Fruit fly (Drosophila melanogaster): ENCODE measurements around the gene Icmt.

Gene Icmt

dm6 chr3L:13046758-13047157 is 28.7 kb downstream of the Icmt start, which contains the start of gene CG11279 (continued):
- TF ChIP-seq lov (optimal IDR thresholded peaks at IDR 0.05) (no peak), lov (GFP tag; IDR thresholded peaks at IDR 0.05) (no peak), CG16813 (GFP tag; IDR thresholded peaks at IDR 0.05; ENCODE audit: partially characterized antibody) (peak; percentile 68), mam (GFP tag; optimal IDR thresholded peaks at IDR 0.05) (no peak), eve (GFP tag; optimal IDR thresholded peaks at IDR 0.05) (no peak), E2f2 (GFP tag; IDR thresholded peaks at IDR 0.05) (peak; percentile 99), CG10209 (GFP tag; optimal IDR thresholded peaks at IDR 0.05) (no peak), kay (GFP tag; optimal IDR thresholded peaks at IDR 0.05) (no peak), onecut (GFP tag; IDR thresholded peaks at IDR 0.05) (peak; percentile 24; the same call in 1 of the 2 replicates), CG10431 (GFP tag; optimal IDR thresholded peaks at IDR 0.05) (no peak), ftz-f1 (GFP tag; optimal IDR thresholded peaks at IDR 0.05) (no peak), CG3281 (GFP tag; optimal IDR thresholded peaks at IDR 0.05) (no peak), Oli (tag; optimal IDR thresholded peaks at IDR 0.05) (no peak), Hmx (GFP tag; optimal IDR thresholded peaks at IDR 0.05) (no peak), CG4617 (GFP tag; optimal IDR thresholded peaks at IDR 0.05; ENCODE audit: borderline replicate concordance) (no peak), lmd (GFP tag; IDR thresholded peaks at IDR 0.05) (no peak), mld (GFP tag; IDR thresholded peaks at IDR 0.05; ENCODE audit: partially characterized antibody) (0 out of 3 replicates have a peak, but pooled peaks have one; percentile 29), Gug (GFP tag; IDR thresholded peaks at IDR 0.05) (no peak), CG5953 (GFP tag; IDR thresholded peaks at IDR 0.05) (no peak), luna (GFP tag; optimal IDR thresholded peaks at IDR 0.05) (no peak), fd3F (GFP tag; optimal IDR thresholded peaks at IDR 0.05) (no peak), fd102C (GFP tag; optimal IDR thresholded peaks at IDR 0.05) (no peak), CG8944 (GFP tag; optimal IDR thresholded peaks at IDR 0.05) (no peak), Myb (GFP tag; optimal IDR thresholded peaks at IDR 0.05) (peak; percentile 0), bsh (GFP tag; optimal IDR thresholded peaks at IDR 0.05) (no peak), Opbp (GFP tag; IDR thresholded peaks at IDR 0.05; ENCODE audit: partially characterized antibody) (peak; percentile 81; the same call in 2 of the 3 replicates), CG12744 (GFP tag; optimal IDR thresholded peaks at IDR 0.05) (no peak), gro (GFP tag; optimal IDR thresholded peaks at IDR 0.05) (peak; percentile 13), schlank (tag; optimal IDR thresholded peaks at IDR 0.05) (no peak), CG43689 (GFP tag; IDR thresholded peaks at IDR 0.05) (no peak), Sin3A (optimal IDR thresholded peaks at IDR 0.05) (peak; percentile 16), btn (GFP tag; optimal IDR thresholded peaks at IDR 0.05) (no peak), Dp (GFP tag; optimal IDR thresholded peaks at IDR 0.05) (peak; percentile 98), sens (GFP tag) (peak; percentile 55), CG7786 (GFP tag; optimal IDR thresholded peaks at IDR 0.05) (no peak), CG3847 (GFP tag; IDR thresholded peaks at IDR 0.05) (peak; percentile 58), CG4282 (GFP tag; optimal IDR thresholded peaks at IDR 0.05) (no peak), CG32772 (GFP tag; IDR thresholded peaks at IDR 0.05) (no peak), inv (GFP tag; IDR thresholded peaks at IDR 0.05; ENCODE audit: partially characterized antibody) (peak; percentile 47; the same call in 1 of the 2 replicates), CG18262 (tag; optimal IDR thresholded peaks at IDR 0.05) (peak; percentile 6), pita (GFP tag; optimal IDR thresholded peaks at IDR 0.05) (no peak), tna (GFP tag; IDR thresholded peaks at IDR 0.05; ENCODE audit: partially characterized antibody) (peak; percentile 66), Fer2 (tag; optimal IDR thresholded peaks at IDR 0.05) (no peak), disco-r (GFP tag; optimal IDR thresholded peaks at IDR 0.05) (no peak), CG2889 (GFP tag; IDR thresholded peaks at IDR 0.05) (no peak), Scr (GFP tag; IDR thresholded peaks at IDR 0.05; ENCODE audit: partially characterized antibody) (peak; percentile 73), unpg (GFP tag; optimal IDR thresholded peaks at IDR 0.05) (no peak), Dip2 (GFP tag; IDR thresholded peaks at IDR 0.05) (no peak), CG8924 (tag; optimal IDR thresholded peaks at IDR 0.05) (no peak), ro (GFP tag; IDR thresholded peaks at IDR 0.05) (no peak), CG17829 (tag; optimal IDR thresholded peaks at IDR 0.05) (peak; percentile 33), CG6765 (GFP tag; optimal IDR thresholded peaks at IDR 0.05) (no peak)

Measured in whole organism, embryonic.